Worm (Caenorhabditis elegans) whole organism, L4 larva: Measurements from ENCODE around the gene lact-3.
A peak's percentile ranks its signal among the peaks of the same experiment; 100 is the strongest.

Experiments used
- D1046.2 ChIP-seq: fragments of 200-800 bp; sonication (Bioruptor generic); IDR thresholded peaks from 2 replicates; pipeline ENCODE4 v1.3.6; 2022; ENCODE audit warnings: missing genetic modification characterization, missing compliant biosample characterization
- F10B5.3 ChIP-seq: sonication (generic microtip); optimal IDR thresholded peaks from 2 replicates; lab custom pipeline; 2016; ENCODE audit warnings: mild to moderate bottlenecking, missing genetic modification characterization, missing compliant biosample characterization
- F44E2.7 ChIP-seq: fragments of 200-800 bp; sonication (Bioruptor generic); IDR thresholded peaks from 2 replicates; pipeline ENCODE4 v2.1.2; 2022; ENCODE audit warnings: missing genetic modification characterization, missing compliant biosample characterization
- T20F7.1 ChIP-seq: fragments of 200-800 bp; sonication (Bioruptor generic); optimal IDR thresholded peaks from 2 replicates; lab custom pipeline; 2018; ENCODE audit warnings: mild to moderate bottlenecking, missing genetic modification characterization, missing compliant biosample characterization
- Y105C5A.15 ChIP-seq: fragments of 200-800 bp; sonication (Bioruptor generic); IDR thresholded peaks from 2 replicates; pipeline ENCODE4 v1.3.6; 2022; ENCODE audit warnings: missing genetic modification characterization, missing compliant biosample characterization
- Y5F2A.4 ChIP-seq: fragments of 200-800 bp; sonication (Bioruptor generic); optimal IDR thresholded peaks from 2 replicates; lab custom pipeline; 2018; ENCODE audit warnings: mild to moderate bottlenecking, missing genetic modification characterization, missing compliant biosample characterization
- Y75B8A.6 ChIP-seq: fragments of 200-800 bp; sonication (Bioruptor generic); IDR thresholded peaks from 2 replicates; pipeline ENCODE4 v1.3.6; 2022; ENCODE audit warnings: missing genetic modification reagents, missing genetic modification characterization, missing compliant biosample characterization
- ZK337.2 ChIP-seq: fragments of 200-800 bp; sonication (Bioruptor generic); IDR thresholded peaks from 2 replicates; pipeline ENCODE4 v1.3.6; 2022; ENCODE audit warnings: missing genetic modification reagents, missing genetic modification characterization, missing compliant biosample characterization
- aha-1 ChIP-seq: fragments of 150-350 bp; peaks from one replicate; lab custom pipeline; 2014; ENCODE audit warnings: missing biosample characterization, missing genetic modification characterization
- aly-2 ChIP-seq: sonication (generic microtip); optimal IDR thresholded peaks from 2 replicates; lab custom pipeline; 2018; ENCODE audit warnings: missing biosample characterization, missing genetic modification characterization
- ama-1 ChIP-seq: fragments of 150-350 bp; optimal IDR thresholded peaks from 2 replicates; lab custom pipeline; 2014; ENCODE audit warnings: inconsistent platforms, mixed read lengths
- ceh-20 ChIP-seq: fragments of 200-800 bp; sonication (Bioruptor generic); IDR thresholded peaks from 2 replicates; pipeline ENCODE4 v1.3.6; 2022; ENCODE audit warnings: missing genetic modification reagents, missing genetic modification characterization, missing compliant biosample characterization
- ceh-32 ChIP-seq: sonication (generic microtip); optimal IDR thresholded peaks from 2 replicates; lab custom pipeline; 2016; ENCODE audit warnings: mild to moderate bottlenecking, missing genetic modification characterization, missing compliant biosample characterization; ENCODE audit not compliant: poor library complexity
- ces-1 ChIP-seq: fragments of 150-350 bp; sonication (generic microtip); optimal IDR thresholded peaks from 4 replicates; lab custom pipeline; 2014; ENCODE audit warnings: missing biosample characterization, missing genetic modification reagents, missing genetic modification characterization
- cey-2 ChIP-seq: sonication (generic microtip); optimal IDR thresholded peaks from 3 replicates; lab custom pipeline; 2017; ENCODE audit warnings: missing genetic modification characterization, mild to moderate bottlenecking, missing compliant biosample characterization, antibody characterized with exemption, borderline replicate concordance; ENCODE audit not compliant: insufficient read depth
- ctbp-1 ChIP-seq: fragments of 200-800 bp; sonication (Bioruptor generic); IDR thresholded peaks from 2 replicates; pipeline ENCODE4 v1.3.6; 2022; ENCODE audit warnings: missing genetic modification reagents, missing genetic modification characterization, missing compliant biosample characterization
- daf-16 ChIP-seq, 3 experiments: sonication (generic microtip); optimal IDR thresholded peaks; 2 replicates each; lab custom pipeline; 2016 to 2017; ENCODE audit warnings: missing genetic modification characterization in 3 of 3, missing genetic modification reagents in 3 of 3, mild to moderate bottlenecking in 2 of 3, missing compliant biosample characterization in 2 of 3, missing biosample characterization in 1 of 3, moderate library complexity in 1 of 3
- daf-8 ChIP-seq: fragments of 200-800 bp; sonication (Bioruptor generic); IDR thresholded peaks from 2 replicates; pipeline ENCODE4 v1.3.6; 2022; ENCODE audit warnings: missing genetic modification characterization, missing compliant biosample characterization
- dmd-6 ChIP-seq: fragments of 200-800 bp; sonication (Bioruptor generic); IDR thresholded peaks from 2 replicates; pipeline ENCODE4 v1.3.6; 2022; ENCODE audit warnings: missing genetic modification reagents, missing genetic modification characterization, missing compliant biosample characterization
- dmd-8 ChIP-seq: fragments of 200-800 bp; sonication (Bioruptor generic); IDR thresholded peaks from 2 replicates; pipeline ENCODE4 v1.3.6; 2022; ENCODE audit warnings: missing genetic modification characterization, missing compliant biosample characterization
- dmd-9 ChIP-seq: fragments of 200-800 bp; sonication (Bioruptor generic); IDR thresholded peaks from 2 replicates; pipeline ENCODE4 v1.3.6; 2022; ENCODE audit warnings: missing genetic modification reagents, missing genetic modification characterization, missing compliant biosample characterization
- dpl-1 ChIP-seq: fragments of 150-350 bp; optimal IDR thresholded peaks from 2 replicates; lab custom pipeline; 2014; ENCODE audit warnings: missing biosample characterization, missing genetic modification reagents, missing genetic modification characterization
- duxl-1 ChIP-seq: sonication (generic microtip); optimal IDR thresholded peaks from 2 replicates; lab custom pipeline; 2016; ENCODE audit warnings: mild to moderate bottlenecking, missing genetic modification characterization, moderate library complexity, missing compliant biosample characterization; ENCODE audit not compliant: poor library complexity
- dve-1 ChIP-seq: sonication (generic microtip); optimal IDR thresholded peaks from 2 replicates; lab custom pipeline; 2017; ENCODE audit warnings: antibody characterized with exemption, mild to moderate bottlenecking, missing genetic modification characterization, missing compliant biosample characterization; ENCODE audit not compliant: insufficient read depth
- fkh-10 ChIP-seq: fragments of 150-350 bp; optimal IDR thresholded peaks from 2 replicates; lab custom pipeline; 2014; ENCODE audit warnings: missing biosample characterization, missing genetic modification reagents, missing genetic modification characterization
- hif-1 ChIP-seq, 2 experiments: sonication (generic microtip); optimal IDR thresholded peaks; 2 replicates each; lab custom pipeline; 2016 to 2017; ENCODE audit warnings: missing compliant biosample characterization in 2 of 2, missing genetic modification characterization in 2 of 2, missing genetic modification reagents in 2 of 2, missing genotype in 2 of 2, mild to moderate bottlenecking in 1 of 2
- hlh-11 ChIP-seq: fragments of 200-800 bp; sonication (Bioruptor generic); optimal IDR thresholded peaks from 2 replicates; lab custom pipeline; 2018; ENCODE audit warnings: mild to moderate bottlenecking, missing genetic modification characterization, missing compliant biosample characterization
- jun-1 ChIP-seq: fragments of 150-350 bp; optimal IDR thresholded peaks from 2 replicates; lab custom pipeline; 2014; ENCODE audit warnings: missing biosample characterization, missing genetic modification reagents, missing genetic modification characterization
- lin-29 ChIP-seq: fragments of 200-800 bp; sonication (Bioruptor generic); IDR thresholded peaks from 2 replicates; pipeline ENCODE4 v1.3.6; 2022; ENCODE audit warnings: missing genetic modification reagents, missing genetic modification characterization, missing compliant biosample characterization
- lir-3 ChIP-seq: sonication (generic microtip); optimal IDR thresholded peaks from 2 replicates; lab custom pipeline; 2016; ENCODE audit warnings: mild to moderate bottlenecking, missing genetic modification characterization, missing compliant biosample characterization
- mep-1 ChIP-seq: fragments of 150-350 bp; sonication (generic microtip); optimal IDR thresholded peaks from 3 replicates; lab custom pipeline; 2014; ENCODE audit warnings: missing biosample characterization, missing genetic modification characterization
- mes-2 ChIP-seq: sonication (generic microtip); optimal IDR thresholded peaks from 2 replicates; lab custom pipeline; 2016; ENCODE audit warnings: missing genotype, mild to moderate bottlenecking, missing genetic modification characterization, missing compliant biosample characterization; ENCODE audit not compliant: poor library complexity, severe bottlenecking
- mxl-2 ChIP-seq: fragments of 200-800 bp; sonication (Bioruptor generic); conservative IDR thresholded peaks from 2 replicates; pipeline ENCODE4 v1.3.6; 2022; ENCODE audit warnings: missing genetic modification reagents, missing genetic modification characterization, missing compliant biosample characterization
- nhr-102 ChIP-seq: sonication (generic microtip); optimal IDR thresholded peaks from 2 replicates; lab custom pipeline; 2016; ENCODE audit warnings: mild to moderate bottlenecking, missing genetic modification characterization, moderate library complexity, missing compliant biosample characterization
- nhr-11 ChIP-seq: fragments of 150-350 bp; optimal IDR thresholded peaks from 2 replicates; lab custom pipeline; 2014; ENCODE audit warnings: missing biosample characterization, missing genetic modification characterization
- nhr-111 ChIP-seq: fragments of 200-800 bp; sonication (Bioruptor generic); optimal IDR thresholded peaks from 2 replicates; lab custom pipeline; 2018; ENCODE audit warnings: mild to moderate bottlenecking, missing genetic modification characterization, missing compliant biosample characterization
- nhr-28 ChIP-seq: fragments of 150-350 bp; optimal IDR thresholded peaks from 2 replicates; lab custom pipeline; 2014; ENCODE audit warnings: missing biosample characterization, missing genetic modification characterization
- nhr-41 ChIP-seq: fragments of 200-800 bp; sonication (Bioruptor generic); IDR thresholded peaks from 2 replicates; pipeline ENCODE4 v1.3.6; 2022; ENCODE audit warnings: missing genetic modification reagents, missing genetic modification characterization, missing compliant biosample characterization
- nhr-42 ChIP-seq: fragments of 200-800 bp; sonication (Bioruptor generic); IDR thresholded peaks from 2 replicates; pipeline ENCODE4 v1.3.6; 2022; ENCODE audit warnings: missing genetic modification characterization, missing compliant biosample characterization
- php-3 ChIP-seq: fragments of 200-800 bp; sonication (Bioruptor generic); IDR thresholded peaks from 2 replicates; pipeline ENCODE4 v1.3.6; 2022; ENCODE audit warnings: missing genetic modification reagents, missing genetic modification characterization, missing compliant biosample characterization
- pqm-1 ChIP-seq: sonication (generic microtip); optimal IDR thresholded peaks from 2 replicates; lab custom pipeline; 2017; ENCODE audit warnings: missing biosample characterization, missing genetic modification characterization
- sdz-12 ChIP-seq: fragments of 200-800 bp; sonication (Bioruptor generic); optimal IDR thresholded peaks from 2 replicates; lab custom pipeline; 2018; ENCODE audit warnings: mild to moderate bottlenecking, missing genetic modification characterization, missing compliant biosample characterization
- set-16 ChIP-seq: fragments of 200-800 bp; sonication (Bioruptor generic); IDR thresholded peaks from 2 replicates; pipeline ENCODE4 v1.3.6; 2022; ENCODE audit warnings: missing genetic modification reagents, missing genetic modification characterization, missing compliant biosample characterization
- snpc-4 ChIP-seq: fragments of 150-350 bp; optimal IDR thresholded peaks from 2 replicates; lab custom pipeline; 2014; ENCODE audit warnings: missing biosample characterization, missing genetic modification characterization
- spr-1 ChIP-seq: sonication (generic microtip); optimal IDR thresholded peaks from 2 replicates; lab custom pipeline; 2016; ENCODE audit warnings: mild to moderate bottlenecking, missing genetic modification characterization, missing compliant biosample characterization
- tra-1 ChIP-seq: fragments of 200-800 bp; sonication (Bioruptor generic); IDR thresholded peaks from 2 replicates; pipeline ENCODE4 v1.3.6; 2022; ENCODE audit warnings: missing genetic modification reagents, missing genetic modification characterization, missing compliant biosample characterization
- unc-39 ChIP-seq: sonication (generic microtip); optimal IDR thresholded peaks from 2 replicates; lab custom pipeline; 2017; ENCODE audit warnings: missing biosample characterization, missing genetic modification characterization
- zfp-3 ChIP-seq: fragments of 200-800 bp; sonication (Bioruptor generic); conservative IDR thresholded peaks from 2 replicates; pipeline ENCODE4 v1.3.6; 2022; ENCODE audit warnings: missing genetic modification reagents, missing genetic modification characterization, missing compliant biosample characterization
- ztf-11 ChIP-seq: fragments of 150-350 bp; optimal IDR thresholded peaks from 2 replicates; lab custom pipeline; 2014; ENCODE audit warnings: missing biosample characterization, missing genetic modification characterization

Gene lact-3

ce11 chrII:10627086-10627485 lies 30.4 kb downstream of the lact-3 start:
- TF ChIP-seq F10B5.3 (tag; lab: Kevin White, UChicago), result no peak
- peak; percentile 67 for TF ChIP-seq hlh-11 (tag; lab: Kevin White, UChicago)
- no peak for TF ChIP-seq aly-2
- TF ChIP-seq dve-1 (tag; lab: Kevin White, UChicago), result peak; percentile 32
- no peak for TF ChIP-seq zfp-3 (GFP tag; lab: Robert Waterston, UW)
- TF ChIP-seq aha-1, result peak; percentile 35
- TF ChIP-seq ZK337.2, result no peak
- TF ChIP-seq dmd-8 (GFP tag; lab: Robert Waterston, UW), result no peak
- TF ChIP-seq sdz-12 (GFP tag; lab: Kevin White, UChicago), result no peak
- TF ChIP-seq nhr-41, result no peak
- TF ChIP-seq snpc-4 (tag; lab: Kevin White, UChicago), result no peak
- TF ChIP-seq D1046.2, result no peak
- TF ChIP-seq Y75B8A.6, result no peak
- TF ChIP-seq ces-1 (GFP tag; lab: Kevin White, UChicago), result no peak
- no peak for TF ChIP-seq php-3 (GFP tag; lab: Robert Waterston, UW)
- no peak for TF ChIP-seq ctbp-1 (GFP tag; lab: Robert Waterston, UW)
- TF ChIP-seq nhr-111 (GFP tag; lab: Kevin White, UChicago), result no peak
- no peak for TF ChIP-seq ztf-11
- no peak for TF ChIP-seq F44E2.7 (GFP tag; lab: Robert Waterston, UW)
- TF ChIP-seq mep-1 (tag; lab: Kevin White, UChicago), result no peak
- TF ChIP-seq ama-1 (lab: Kevin White, UChicago), result no peak
- TF ChIP-seq hif-1 (tag; optimal IDR thresholded peaks at IDR 0.05; lab: Kevin White, UChicago), result no peak
- peak; percentile 64 for TF ChIP-seq dmd-6 (GFP tag; lab: Robert Waterston, UW)
- no peak for TF ChIP-seq dpl-1 (GFP tag; lab: Kevin White, UChicago)
- no peak for TF ChIP-seq fkh-10 (GFP tag; lab: Kevin White, UChicago)
- no peak for TF ChIP-seq spr-1
- no peak for TF ChIP-seq mes-2 (tag; lab: Kevin White, UChicago)
- TF ChIP-seq duxl-1 (tag; lab: Kevin White, UChicago), result no peak
- TF ChIP-seq daf-16 (GFP tag; optimal IDR thresholded peaks at IDR 0.05; lab: Kevin White, UChicago), result no peak
- TF ChIP-seq daf-16 (tag; optimal IDR thresholded peaks at IDR 0.05; lab: Kevin White, UChicago), result peak; percentile 53
- TF ChIP-seq lir-3 (tag; lab: Kevin White, UChicago), result no peak
- peak; percentile 75 for TF ChIP-seq nhr-28 (tag; lab: Kevin White, UChicago)
- no peak for TF ChIP-seq T20F7.1 (GFP tag; lab: Kevin White, UChicago)
- no peak for TF ChIP-seq ceh-20 (GFP tag; lab: Robert Waterston, UW)
- no peak for TF ChIP-seq set-16 (GFP tag; lab: Robert Waterston, UW)
- TF ChIP-seq nhr-42 (GFP tag; lab: Robert Waterston, UW), result no peak
- TF ChIP-seq Y105C5A.15 (GFP tag; lab: Robert Waterston, UW), result no peak
- no peak for TF ChIP-seq tra-1 (GFP tag; lab: Robert Waterston, UW)
- TF ChIP-seq pqm-1 (tag; lab: Kevin White, UChicago), result peak; percentile 90
- TF ChIP-seq, all 104 proteins: peak for 7

ce11 chrII:10621965-10622364 lies 35.5 kb downstream of the lact-3 start, which contains the start of gene cutl-9:
cutl-9 (plus strand) TSS chrII:10622265.
- TF ChIP-seq ceh-32 (tag; lab: Kevin White, UChicago), result no peak
- no peak for TF ChIP-seq mxl-2 (GFP tag; lab: Robert Waterston, UW)
- TF ChIP-seq nhr-102 (tag; lab: Kevin White, UChicago), result no peak
- no peak for TF ChIP-seq unc-39 (tag; lab: Kevin White, UChicago)
- no peak for TF ChIP-seq nhr-42 (GFP tag; lab: Robert Waterston, UW)
- TF ChIP-seq cey-2 (tag; lab: Kevin White, UChicago), result no peak
- TF ChIP-seq dmd-9 (GFP tag; lab: Robert Waterston, UW), result no peak
- TF ChIP-seq mep-1 (tag; lab: Kevin White, UChicago), result no peak
- no peak for TF ChIP-seq lin-29 (GFP tag; lab: Robert Waterston, UW)
- no peak for TF ChIP-seq Y105C5A.15 (GFP tag; lab: Robert Waterston, UW)
- no peak for TF ChIP-seq aha-1
- no peak for TF ChIP-seq php-3 (GFP tag; lab: Robert Waterston, UW)
- no peak for TF ChIP-seq daf-8 (GFP tag; lab: Robert Waterston, UW)
- TF ChIP-seq nhr-11 (tag; lab: Kevin White, UChicago), result no peak
- TF ChIP-seq jun-1 (tag; lab: Kevin White, UChicago), result no peak
- no peak for TF ChIP-seq Y5F2A.4 (GFP tag; lab: Kevin White, UChicago)
